Worm (Caenorhabditis elegans) whole organism, L2 larva: ENCODE results near the gene K08E5.1.

Experiments
- C34F6.9 ChIP-seq: fragments of 150-350 bp; optimal IDR thresholded peaks from 2 replicates; lab custom pipeline; 2014; ENCODE audit warnings: missing biosample characterization, missing genetic modification characterization
- F13H6.1 ChIP-seq: sonication (generic microtip); optimal IDR thresholded peaks from 2 replicates; lab custom pipeline; 2016; ENCODE audit warnings: missing genetic modification characterization, missing compliant biosample characterization
- ceh-16 ChIP-seq: fragments of 150-350 bp; optimal IDR thresholded peaks from 2 replicates; lab custom pipeline; 2014; ENCODE audit warnings: missing biosample characterization, missing genetic modification characterization
- gmeb-1 ChIP-seq: fragments of 150-350 bp; optimal IDR thresholded peaks from 2 replicates; lab custom pipeline; 2014; ENCODE audit warnings: missing biosample characterization, missing genetic modification characterization
- lin-13 ChIP-seq: fragments of 150-350 bp; optimal IDR thresholded peaks from 2 replicates; lab custom pipeline; 2014; ENCODE audit warnings: missing biosample characterization, missing genetic modification reagents, missing genetic modification characterization
- lsy-2 ChIP-seq, 2 experiments: fragments of 150-350 bp in 1 of 2; sonication (generic microtip) in 1 of 2; optimal IDR thresholded peaks; 2 replicates each; lab custom pipeline; 2014 to 2017; ENCODE audit warnings: missing biosample characterization in 2 of 2, missing genetic modification characterization in 2 of 2
- mdl-1 ChIP-seq, 2 experiments: fragments of 150-350 bp in 1 of 2; sonication (generic microtip) in 1 of 2; optimal IDR thresholded peaks; 2 replicates each; lab custom pipeline; 2017; ENCODE audit warnings: missing biosample characterization in 2 of 2, missing genetic modification characterization in 2 of 2
- nhr-129 ChIP-seq: fragments of 150-350 bp; optimal IDR thresholded peaks from 2 replicates; lab custom pipeline; 2014; ENCODE audit warnings: missing biosample characterization, missing genetic modification characterization
- nhr-21 ChIP-seq: fragments of 150-350 bp; optimal IDR thresholded peaks from 2 replicates; lab custom pipeline; 2014; ENCODE audit warnings: missing biosample characterization, missing genetic modification characterization
- nhr-237 ChIP-seq: fragments of 150-350 bp; optimal IDR thresholded peaks from 2 replicates; lab custom pipeline; 2014; ENCODE audit warnings: missing biosample characterization, missing genetic modification characterization
- nhr-25 ChIP-seq: fragments of 150-350 bp; sonication (generic microtip); optimal IDR thresholded peaks from 3 replicates; lab custom pipeline; 2014; ENCODE audit warnings: missing biosample characterization, missing genetic modification characterization
- sma-3 ChIP-seq: sonication (generic microtip); optimal IDR thresholded peaks from 2 replicates; lab custom pipeline; 2016; ENCODE audit warnings: missing genetic modification reagents, missing genetic modification characterization, missing compliant biosample characterization
- sma-9 ChIP-seq, 2 experiments: fragments of 150-350 bp in 1 of 2; sonication (generic microtip) in 1 of 2; optimal IDR thresholded peaks; 2 replicates each; lab custom pipeline; 2014 to 2016; ENCODE audit warnings: missing genetic modification characterization in 2 of 2, mild to moderate bottlenecking in 1 of 2, missing biosample characterization in 1 of 2, missing compliant biosample characterization in 1 of 2, missing genetic modification reagents in 1 of 2, moderate library complexity in 1 of 2
- unc-55 ChIP-seq: fragments of 150-350 bp; sonication (generic microtip); optimal IDR thresholded peaks from 3 replicates; lab custom pipeline; 2014; ENCODE audit warnings: missing biosample characterization, missing genetic modification reagents, missing genetic modification characterization

K08E5.1 gene

DNA sequence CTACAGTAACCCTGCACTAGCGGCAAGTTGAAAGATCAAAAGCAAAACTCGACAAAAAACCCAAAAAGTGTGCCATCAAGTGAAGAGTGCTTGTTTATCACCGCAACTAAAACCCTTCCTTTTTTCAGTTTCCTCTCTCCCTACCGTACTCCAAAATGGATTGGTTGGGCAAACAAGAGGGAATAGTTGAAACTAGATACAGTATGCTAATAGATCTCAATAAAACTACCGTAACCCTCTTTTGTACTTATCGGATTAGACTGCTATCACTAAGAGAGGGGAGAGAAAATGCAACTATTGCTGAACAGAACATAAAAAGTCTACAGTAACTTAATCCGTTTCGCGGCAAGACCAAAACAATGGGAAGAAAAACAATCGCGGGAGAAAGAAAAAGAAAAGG is 51.2 kb downstream of the K08E5.1 start:
- TF ChIP-seq lsy-2 (tag; optimal IDR thresholded peaks at IDR 0.05; lab: Kevin White, UChicago) = peak in 1 of 2 experiments; percentile 66
- no peak for TF ChIP-seq C34F6.9 (tag; lab: Kevin White, UChicago)
- TF ChIP-seq, all 48 proteins: peak for 1

DNA sequence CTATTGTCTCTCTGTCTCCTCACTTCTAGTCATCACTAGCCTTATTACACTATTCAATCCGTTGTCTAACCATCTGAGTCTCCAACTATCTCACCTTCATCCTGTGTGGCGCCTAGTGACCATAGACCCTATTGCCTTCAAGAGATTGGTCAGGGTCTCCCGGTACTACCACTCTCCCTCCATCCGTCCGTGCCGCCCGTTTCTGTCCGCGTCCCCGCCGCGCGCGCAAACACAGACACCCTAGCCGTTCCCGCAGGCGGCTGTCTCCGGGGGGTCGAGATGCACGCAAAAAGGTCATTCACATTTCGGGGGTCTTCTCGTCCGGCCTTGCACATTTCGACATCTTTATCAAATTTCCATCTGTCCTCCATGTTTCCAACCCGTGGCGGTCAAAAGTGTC is 52.1 kb downstream of the K08E5.1 start:
- peak; percentile 43 for TF ChIP-seq nhr-25 (tag; lab: Kevin White, UChicago)
- peak; percentile 55 for TF ChIP-seq nhr-21 (tag; lab: Kevin White, UChicago)
- TF ChIP-seq sma-9 (GFP tag; optimal IDR thresholded peaks at IDR 0.05; lab: Kevin White, UChicago) = peak; percentile 19
- no peak for TF ChIP-seq sma-9 (tag; optimal IDR thresholded peaks at IDR 0.05; lab: Kevin White, UChicago)
- TF ChIP-seq nhr-237 = no peak
- peak; percentile 51 for TF ChIP-seq ceh-16 (tag; lab: Kevin White, UChicago)
- peak; percentile 54 for TF ChIP-seq F13H6.1 (tag; lab: Kevin White, UChicago)
- TF ChIP-seq mdl-1 (tag; optimal IDR thresholded peaks at IDR 0.05; lab: Kevin White, UChicago) = no peak
- peak; percentile 20 for TF ChIP-seq sma-3 (GFP tag; lab: Kevin White, UChicago)
- TF ChIP-seq lsy-2 (tag; optimal IDR thresholded peaks at IDR 0.05; lab: Kevin White, UChicago) = peak in 1 of 2 experiments; percentile 47

- TF ChIP-seq unc-55 = peak; percentile 57
- no peak for TF ChIP-seq nhr-237
- TF ChIP-seq sma-9 (GFP tag; optimal IDR thresholded peaks at IDR 0.05; lab: Kevin White, UChicago) = no peak
- no peak for TF ChIP-seq sma-9 (tag; optimal IDR thresholded peaks at IDR 0.05; lab: Kevin White, UChicago)
- TF ChIP-seq lin-13 (GFP tag; lab: Kevin White, UChicago) = peak; percentile 23
- TF ChIP-seq lsy-2 (tag; optimal IDR thresholded peaks at IDR 0.05; lab: Kevin White, UChicago) = peak in 1 of 2 experiments; percentile 48
- TF ChIP-seq nhr-129 = peak; percentile 21
- peak; percentile 81 for TF ChIP-seq gmeb-1
- TF ChIP-seq, all 48 proteins: peak for 5
Observed at ce11 chrIII:10093093-10093492, 53.5 kb downstream of the K08E5.1 start.
